Worm (Caenorhabditis elegans) whole organism, L4 larva: ENCODE results near the gene F36A4.4.
A peak's percentile ranks its signal among the peaks of the same experiment; 100 is the strongest.

Source experiments
- F10B5.3 ChIP-seq: sonication (generic microtip); optimal IDR thresholded peaks from 2 replicates; lab custom pipeline; 2016; ENCODE audit warnings: mild to moderate bottlenecking, missing genetic modification characterization, missing compliant biosample characterization
- F26F4.8 ChIP-seq: fragments of 200-800 bp; sonication (Bioruptor generic); conservative IDR thresholded peaks from 2 replicates; pipeline ENCODE4 v1.3.6; 2022; ENCODE audit warnings: missing genetic modification characterization, missing compliant biosample characterization
- F49E8.2 ChIP-seq: sonication (generic microtip); optimal IDR thresholded peaks from 2 replicates; lab custom pipeline; 2016; ENCODE audit warnings: missing compliant biosample characterization, mild to moderate bottlenecking, missing genetic modification characterization, borderline replicate concordance
- R02D3.7 ChIP-seq: fragments of 150-350 bp; sonication (generic microtip); optimal IDR thresholded peaks from 3 replicates; lab custom pipeline; 2014; ENCODE audit warnings: missing biosample characterization, missing genetic modification characterization
- T26A8.4 ChIP-seq: fragments of 200-800 bp; sonication (Bioruptor generic); IDR thresholded peaks from 2 replicates; pipeline ENCODE4 v1.3.6; 2022; ENCODE audit warnings: missing genetic modification characterization, missing compliant biosample characterization
- Y48G9A.11 ChIP-seq: fragments of 200-800 bp; sonication (Bioruptor generic); IDR thresholded peaks from 2 replicates; pipeline ENCODE4 v1.3.6; 2022; ENCODE audit warnings: missing genetic modification reagents, missing genetic modification characterization, missing compliant biosample characterization
- Y75B8A.6 ChIP-seq: fragments of 200-800 bp; sonication (Bioruptor generic); IDR thresholded peaks from 2 replicates; pipeline ENCODE4 v1.3.6; 2022; ENCODE audit warnings: missing genetic modification reagents, missing genetic modification characterization, missing compliant biosample characterization
- aha-1 ChIP-seq: fragments of 150-350 bp; peaks from one replicate; lab custom pipeline; 2014; ENCODE audit warnings: missing biosample characterization, missing genetic modification characterization
- ceh-20 ChIP-seq: fragments of 200-800 bp; sonication (Bioruptor generic); IDR thresholded peaks from 2 replicates; pipeline ENCODE4 v1.3.6; 2022; ENCODE audit warnings: missing genetic modification reagents, missing genetic modification characterization, missing compliant biosample characterization
- ceh-44 ChIP-seq: fragments of 200-800 bp; sonication (Bioruptor generic); IDR thresholded peaks from 2 replicates; pipeline ENCODE4 v1.3.6; 2022; ENCODE audit warnings: missing genetic modification reagents, missing genetic modification characterization, missing compliant biosample characterization
- ces-1 ChIP-seq: fragments of 150-350 bp; sonication (generic microtip); optimal IDR thresholded peaks from 4 replicates; lab custom pipeline; 2014; ENCODE audit warnings: missing biosample characterization, missing genetic modification reagents, missing genetic modification characterization
- cey-2 ChIP-seq: sonication (generic microtip); optimal IDR thresholded peaks from 3 replicates; lab custom pipeline; 2017; ENCODE audit warnings: missing genetic modification characterization, mild to moderate bottlenecking, missing compliant biosample characterization, antibody characterized with exemption, borderline replicate concordance; ENCODE audit not compliant: insufficient read depth
- ctbp-1 ChIP-seq: fragments of 200-800 bp; sonication (Bioruptor generic); IDR thresholded peaks from 2 replicates; pipeline ENCODE4 v1.3.6; 2022; ENCODE audit warnings: missing genetic modification reagents, missing genetic modification characterization, missing compliant biosample characterization
- dmd-9 ChIP-seq: fragments of 200-800 bp; sonication (Bioruptor generic); IDR thresholded peaks from 2 replicates; pipeline ENCODE4 v1.3.6; 2022; ENCODE audit warnings: missing genetic modification reagents, missing genetic modification characterization, missing compliant biosample characterization
- dpl-1 ChIP-seq: fragments of 150-350 bp; optimal IDR thresholded peaks from 2 replicates; lab custom pipeline; 2014; ENCODE audit warnings: missing biosample characterization, missing genetic modification reagents, missing genetic modification characterization
- egl-43 ChIP-seq: fragments of 200-800 bp; sonication (Bioruptor generic); IDR thresholded peaks from 2 replicates; pipeline ENCODE4 v1.3.6; 2022; ENCODE audit warnings: missing genetic modification reagents, missing genetic modification characterization, missing compliant biosample characterization
- gei-8 ChIP-seq: fragments of 200-800 bp; sonication (Bioruptor generic); optimal IDR thresholded peaks from 2 replicates; lab custom pipeline; 2018; ENCODE audit warnings: mild to moderate bottlenecking, missing genetic modification characterization, missing compliant biosample characterization
- hlh-11 ChIP-seq: fragments of 200-800 bp; sonication (Bioruptor generic); optimal IDR thresholded peaks from 2 replicates; lab custom pipeline; 2018; ENCODE audit warnings: mild to moderate bottlenecking, missing genetic modification characterization, missing compliant biosample characterization
- hlh-30 ChIP-seq: sonication (generic microtip); optimal IDR thresholded peaks from 2 replicates; lab custom pipeline; 2017; ENCODE audit warnings: antibody characterized with exemption, mild to moderate bottlenecking, missing genetic modification characterization, missing compliant biosample characterization; ENCODE audit not compliant: insufficient read depth
- lin-29 ChIP-seq: fragments of 200-800 bp; sonication (Bioruptor generic); IDR thresholded peaks from 2 replicates; pipeline ENCODE4 v1.3.6; 2022; ENCODE audit warnings: missing genetic modification reagents, missing genetic modification characterization, missing compliant biosample characterization
- mdt-29 ChIP-seq: fragments of 200-800 bp; sonication (Bioruptor generic); IDR thresholded peaks from 2 replicates; pipeline ENCODE4 v1.3.6; 2022; ENCODE audit warnings: missing genetic modification reagents, missing genetic modification characterization, missing compliant biosample characterization
- mes-2 ChIP-seq: sonication (generic microtip); optimal IDR thresholded peaks from 2 replicates; lab custom pipeline; 2016; ENCODE audit warnings: missing genotype, mild to moderate bottlenecking, missing genetic modification characterization, missing compliant biosample characterization; ENCODE audit not compliant: poor library complexity, severe bottlenecking
- mxl-2 ChIP-seq: fragments of 200-800 bp; sonication (Bioruptor generic); conservative IDR thresholded peaks from 2 replicates; pipeline ENCODE4 v1.3.6; 2022; ENCODE audit warnings: missing genetic modification reagents, missing genetic modification characterization, missing compliant biosample characterization
- mxl-3 ChIP-seq: fragments of 200-800 bp; sonication (Bioruptor generic); optimal IDR thresholded peaks from 2 replicates; lab custom pipeline; 2018; ENCODE audit warnings: mild to moderate bottlenecking, missing genetic modification characterization, missing compliant biosample characterization
- nhr-11 ChIP-seq: fragments of 150-350 bp; optimal IDR thresholded peaks from 2 replicates; lab custom pipeline; 2014; ENCODE audit warnings: missing biosample characterization, missing genetic modification characterization
- nhr-28 ChIP-seq: fragments of 150-350 bp; optimal IDR thresholded peaks from 2 replicates; lab custom pipeline; 2014; ENCODE audit warnings: missing biosample characterization, missing genetic modification characterization
- nhr-48 ChIP-seq: sonication (generic microtip); optimal IDR thresholded peaks from 2 replicates; lab custom pipeline; 2016; ENCODE audit warnings: mild to moderate bottlenecking, missing genetic modification characterization, missing compliant biosample characterization
- nhr-6 ChIP-seq: fragments of 150-350 bp; optimal IDR thresholded peaks from 2 replicates; lab custom pipeline; 2014; ENCODE audit warnings: missing biosample characterization, missing genetic modification characterization
- set-16 ChIP-seq: fragments of 200-800 bp; sonication (Bioruptor generic); IDR thresholded peaks from 2 replicates; pipeline ENCODE4 v1.3.6; 2022; ENCODE audit warnings: missing genetic modification reagents, missing genetic modification characterization, missing compliant biosample characterization
- snpc-4 ChIP-seq: fragments of 150-350 bp; optimal IDR thresholded peaks from 2 replicates; lab custom pipeline; 2014; ENCODE audit warnings: missing biosample characterization, missing genetic modification characterization
- unc-39 ChIP-seq: sonication (generic microtip); optimal IDR thresholded peaks from 2 replicates; lab custom pipeline; 2017; ENCODE audit warnings: missing biosample characterization, missing genetic modification characterization
- unc-62 ChIP-seq, 3 experiments: fragments of 150-350 bp in 1 of 3; sonication (generic microtip); optimal IDR thresholded peaks in 2 of 3; peaks in 1 of 3; 1 replicate in 1 of 3; 2 replicates in 2 of 3; lab custom pipeline; 2014 to 2017; ENCODE audit warnings: missing biosample characterization in 3 of 3, missing genetic modification characterization in 3 of 3, missing genetic modification reagents in 3 of 3, missing genotype in 1 of 3
- vab-7 ChIP-seq: fragments of 200-800 bp; sonication (Bioruptor generic); IDR thresholded peaks from 2 replicates; pipeline ENCODE4 v1.3.6; 2022; ENCODE audit warnings: missing genetic modification reagents, missing genetic modification characterization, missing compliant biosample characterization
- zfp-2 ChIP-seq: sonication (generic microtip); optimal IDR thresholded peaks from 2 replicates; lab custom pipeline; 2016; ENCODE audit warnings: mild to moderate bottlenecking, missing genetic modification characterization, missing compliant biosample characterization
- zfp-3 ChIP-seq: fragments of 200-800 bp; sonication (Bioruptor generic); conservative IDR thresholded peaks from 2 replicates; pipeline ENCODE4 v1.3.6; 2022; ENCODE audit warnings: missing genetic modification reagents, missing genetic modification characterization, missing compliant biosample characterization
- zip-2 ChIP-seq: fragments of 150-350 bp; optimal IDR thresholded peaks from 2 replicates; lab custom pipeline; 2014; ENCODE audit warnings: missing biosample characterization, missing genetic modification characterization

The F36A4.4 gene

ce11 chrIV:4298983-4299382 lies 31.6 kb downstream of the F36A4.4 start, which contains the start of gene F15E6.9:
Gene F15E6.9, minus strand, starts transcription at chrIV:4299083.
- TF ChIP-seq mes-2 (tag; lab: Kevin White, UChicago) (no peak), snpc-4 (tag; lab: Kevin White, UChicago) (no peak), Y48G9A.11 (no peak), nhr-28 (tag; lab: Kevin White, UChicago) (no peak), zfp-3 (GFP tag; lab: Robert Waterston, UW) (no peak), Y75B8A.6 (no peak), gei-8 (GFP tag; lab: Kevin White, UChicago) (no peak), cey-2 (tag; lab: Kevin White, UChicago) (no peak), lin-29 (no peak), set-16 (no peak), unc-39 (tag; lab: Kevin White, UChicago) (no peak), F26F4.8 (GFP tag; lab: Robert Waterston, UW) (no peak)

- TF ChIP-seq cey-2 (tag; lab: Kevin White, UChicago) (no peak), ceh-44 (GFP tag; lab: Robert Waterston, UW) (no peak), zip-2 (no peak), ctbp-1 (GFP tag; lab: Robert Waterston, UW) (no peak), set-16 (peak; percentile 34; the same call in 1 of the 2 replicates), T26A8.4 (GFP tag; lab: Robert Waterston, UW) (peak; percentile 64), hlh-11 (peak; percentile 67), aha-1 (peak; percentile 79), nhr-48 (tag; lab: Kevin White, UChicago) (peak; percentile 51), zfp-2 (tag; lab: Kevin White, UChicago) (no peak), mxl-3 (GFP tag; lab: Kevin White, UChicago) (peak; percentile 30), nhr-6 (tag; lab: Kevin White, UChicago) (no peak), dmd-9 (no peak)
Observed at ce11 chrIV:4299994-4300393, 32.6 kb downstream of the F36A4.4 start.

ce11 chrIV:4301202-4301601 lies 33.8 kb downstream of the F36A4.4 start, which contains the start of gene lgc-22:
Gene lgc-22, plus strand, starts transcription at chrIV:4301306.
- peak; percentile 55; the same call in 1 of the 2 replicates for TF ChIP-seq egl-43 (GFP tag; lab: Robert Waterston, UW)
- 0 out of 2 replicates have a peak, but pooled peaks have one; percentile 32 for TF ChIP-seq dmd-9
- no peak for TF ChIP-seq gei-8 (GFP tag; lab: Kevin White, UChicago)
- TF ChIP-seq F10B5.3 (tag; lab: Kevin White, UChicago), result no peak
- TF ChIP-seq mxl-2, result no peak
- TF ChIP-seq set-16, result peak; percentile 86

- TF ChIP-seq ces-1 (no peak), gei-8 (GFP tag; lab: Kevin White, UChicago) (no peak), ceh-20 (no peak), R02D3.7 (no peak), unc-62 (GFP tag; optimal IDR thresholded peaks at IDR 0.05 in 1 of 2; lab: Kevin White, UChicago) (peak in 1 of 2 experiments; percentile 94), unc-62 (tag; optimal IDR thresholded peaks at IDR 0.05; lab: Kevin White, UChicago) (no peak)
Observed at ce11 chrIV:4306317-4306716, 38.9 kb downstream of the F36A4.4 start.

ce11 chrIV:4307227-4307946 lies 40.0 kb downstream of the F36A4.4 start, which contains the start of gene set-9:
Gene set-9, plus strand, starts transcription at chrIV:4307896.
- no peak for TF ChIP-seq cey-2 (tag; lab: Kevin White, UChicago)
- no peak for TF ChIP-seq hlh-30
- TF ChIP-seq Y75B8A.6, result no peak
- TF ChIP-seq F26F4.8 (GFP tag; lab: Robert Waterston, UW), result no peak
- no peak for TF ChIP-seq dpl-1
- no peak for TF ChIP-seq vab-7 (GFP tag; lab: Robert Waterston, UW)
- no peak for TF ChIP-seq nhr-11
- TF ChIP-seq F49E8.2 (tag; lab: Kevin White, UChicago), result no peak
- no peak for TF ChIP-seq ctbp-1 (GFP tag; lab: Robert Waterston, UW)
- TF ChIP-seq mdt-29 (GFP tag; lab: Robert Waterston, UW), result no peak
